Worm (Caenorhabditis elegans) whole organism, mixed stage, embryonic: Measurements from ENCODE around the gene Y44F5A.1.

Experiments used
- lin-32 ChIP-seq: fragments of 200-800 bp; sonication (Bioruptor generic); optimal IDR thresholded peaks from 2 replicates; lab custom pipeline; 2018; ENCODE audit warnings: mild to moderate bottlenecking, missing genetic modification characterization, missing compliant biosample characterization
- lsy-2 ChIP-seq: fragments of 150-350 bp; optimal IDR thresholded peaks from 2 replicates; lab custom pipeline; 2014; ENCODE audit warnings: missing biosample characterization, missing genetic modification characterization
- nhr-2 ChIP-seq: fragments of 150-350 bp; optimal IDR thresholded peaks from 2 replicates; lab custom pipeline; 2014; ENCODE audit warnings: missing biosample characterization, missing genetic modification characterization
- nhr-76 ChIP-seq: sonication (generic microtip); optimal IDR thresholded peaks from 2 replicates; lab custom pipeline; 2017; ENCODE audit warnings: missing biosample characterization, missing genetic modification characterization

ce11 chrIII:4208210-4208609 lies 39.3 kb downstream of the Y44F5A.1 start:
- TF ChIP-seq lsy-2 (tag; lab: Kevin White, UChicago), result no peak
- no peak for TF ChIP-seq nhr-76 (tag; lab: Kevin White, UChicago)
- TF ChIP-seq nhr-2 (tag; lab: Kevin White, UChicago), result no peak
- TF ChIP-seq lin-32 (GFP tag; lab: Kevin White, UChicago), result no peak
